Worm (Caenorhabditis elegans): Measurements from ENCODE around the gene eri-1.

The eri-1 gene

ce11 chrIV:410420-410891, 9.3 kb downstream of the eri-1 start, which contains the start of gene T07A9.12 (continued):
- peak; percentile 37 to 79 for TF ChIP-seq lsy-2 (tag; optimal IDR thresholded peaks at IDR 0.05)
- peak; percentile 4 for TF ChIP-seq nhr-102 (tag; optimal IDR thresholded peaks at IDR 0.05)
- TF ChIP-seq lin-38 (GFP tag; IDR thresholded peaks at IDR 0.05) = peak; percentile 57
- no peak for TF ChIP-seq egl-27 (tag; optimal IDR thresholded peaks at IDR 0.05)
- TF ChIP-seq nhr-6 (tag; optimal IDR thresholded peaks at IDR 0.05) = peak; percentile 66
- TF ChIP-seq nhr-11 (tag; optimal IDR thresholded peaks at IDR 0.05) = peak; percentile 73
- 0 out of 2 replicates have a peak, but pooled peaks have one; percentile 11 for TF ChIP-seq lin-1 (GFP tag; IDR thresholded peaks at IDR 0.05)
- peak; percentile 87 for TF ChIP-seq mes-2 (tag; optimal IDR thresholded peaks at IDR 0.05; ENCODE audit: poor library complexity, severe bottlenecking)
- TF ChIP-seq ceh-28 (tag; optimal IDR thresholded peaks at IDR 0.05) = no peak
- TF ChIP-seq ceh-20 (GFP tag; IDR thresholded peaks at IDR 0.05) = no peak
- peak; percentile 43 for TF ChIP-seq nhr-48 (tag; optimal IDR thresholded peaks at IDR 0.05)
- TF ChIP-seq dpl-1 (GFP tag; optimal IDR thresholded peaks at IDR 0.05) = peak; percentile 68
- TF ChIP-seq T20F7.1 (GFP tag; optimal IDR thresholded peaks at IDR 0.05) = peak; percentile 47
- peak; percentile 42 for TF ChIP-seq pqm-1 (tag; optimal IDR thresholded peaks at IDR 0.05)
- TF ChIP-seq snpc-4 (tag; optimal IDR thresholded peaks at IDR 0.05) = no peak
- peak in 1 of 2 experiments; percentile 78 for TF ChIP-seq hif-1 (tag; optimal IDR thresholded peaks at IDR 0.05)
- TF ChIP-seq aha-1 (tag) = no peak
- no peak for TF ChIP-seq ama-1 (optimal IDR thresholded peaks at IDR 0.05)
- no peak for TF ChIP-seq Y5F2A.4 (GFP tag; optimal IDR thresholded peaks at IDR 0.05)
- TF ChIP-seq fkh-10 (GFP tag; optimal IDR thresholded peaks at IDR 0.05) = peak; percentile 58
- TF ChIP-seq daf-19 (GFP tag; conservative IDR thresholded peaks at IDR 0.05) = no peak
- TF ChIP-seq dmd-6 (GFP tag; IDR thresholded peaks at IDR 0.05) = peak; percentile 59
- peak; percentile 97 for TF ChIP-seq dve-1 (tag; optimal IDR thresholded peaks at IDR 0.05; ENCODE audit: insufficient read depth)
- TF ChIP-seq duxl-1 (tag; optimal IDR thresholded peaks at IDR 0.05; ENCODE audit: poor library complexity) = peak; percentile 55
- TF ChIP-seq ceh-44 (GFP tag; IDR thresholded peaks at IDR 0.05) = no peak
- peak; percentile 3 for TF ChIP-seq unc-130 (GFP tag; optimal IDR thresholded peaks at IDR 0.05)
- peak; percentile 83 for TF ChIP-seq mep-1 (tag; optimal IDR thresholded peaks at IDR 0.05)
- TF ChIP-seq zip-11 (GFP tag; IDR thresholded peaks at IDR 0.05) = no peak
- TF ChIP-seq Y75B8A.6 (GFP tag; IDR thresholded peaks at IDR 0.05) = no peak

ce11 chrIV:409935-410334, 9.8 kb downstream of the eri-1 start, which contains the start of gene kgb-1:
kgb-1 (minus strand) TSS chrIV:410035.
- peak in 1 of 2 experiments; percentile 36 for TF ChIP-seq unc-62 (GFP tag; optimal IDR thresholded peaks at IDR 0.05 in 1 of 2)
- no peak for TF ChIP-seq unc-62 (tag; optimal IDR thresholded peaks at IDR 0.05)
- TF ChIP-seq lsy-2 (tag; optimal IDR thresholded peaks at IDR 0.05) = no peak

- TF ChIP-seq tra-1 (GFP tag; IDR thresholded peaks at IDR 0.05) = no peak
- no peak for TF ChIP-seq mep-1 (tag; optimal IDR thresholded peaks at IDR 0.05)
- no peak for TF ChIP-seq Y105C5A.15 (GFP tag; IDR thresholded peaks at IDR 0.05)
- peak; percentile 31 for TF ChIP-seq dve-1 (tag; optimal IDR thresholded peaks at IDR 0.05; ENCODE audit: insufficient read depth)
- TF ChIP-seq nhr-48 (tag; optimal IDR thresholded peaks at IDR 0.05) = no peak
- no peak for TF ChIP-seq nhr-102 (tag; optimal IDR thresholded peaks at IDR 0.05)
- no peak for TF ChIP-seq lir-3 (tag; optimal IDR thresholded peaks at IDR 0.05)
- no peak for TF ChIP-seq ZK337.2 (GFP tag; IDR thresholded peaks at IDR 0.05)
- TF ChIP-seq spr-3 (GFP tag; optimal IDR thresholded peaks at IDR 0.05) = no peak
- TF ChIP-seq dmd-6 (GFP tag; IDR thresholded peaks at IDR 0.05) = peak; percentile 18; the same call in 1 of the 2 replicates
- TF ChIP-seq lin-29 (GFP tag; IDR thresholded peaks at IDR 0.05) = no peak
- no peak for TF ChIP-seq daf-8 (GFP tag; IDR thresholded peaks at IDR 0.05)
- no peak for TF ChIP-seq F44E2.7 (GFP tag; IDR thresholded peaks at IDR 0.05)
- no peak for TF ChIP-seq dmd-8 (GFP tag; IDR thresholded peaks at IDR 0.05)
- TF ChIP-seq daf-16 (GFP tag; optimal IDR thresholded peaks at IDR 0.05) = no peak
- TF ChIP-seq daf-16 (tag; optimal IDR thresholded peaks at IDR 0.05) = peak; percentile 42
- no peak for TF ChIP-seq lin-38 (GFP tag; IDR thresholded peaks at IDR 0.05)
- TF ChIP-seq mxl-3 (GFP tag; optimal IDR thresholded peaks at IDR 0.05) = no peak
- no peak for TF ChIP-seq egl-43 (GFP tag; IDR thresholded peaks at IDR 0.05)
- no peak for TF ChIP-seq hmg-1.1 (GFP tag; IDR thresholded peaks at IDR 0.05)
- TF ChIP-seq ces-1 (GFP tag; optimal IDR thresholded peaks at IDR 0.05) = no peak
- TF ChIP-seq php-3 (GFP tag; IDR thresholded peaks at IDR 0.05) = no peak
- no peak for TF ChIP-seq cey-2 (tag; optimal IDR thresholded peaks at IDR 0.05; ENCODE audit: borderline replicate concordance, insufficient read depth)
- no peak for TF ChIP-seq zip-11 (GFP tag; IDR thresholded peaks at IDR 0.05)
- no peak for TF ChIP-seq tag-97 (GFP tag; IDR thresholded peaks at IDR 0.05)
These were observed 10.9 kb downstream of the eri-1 start for ce11 chrIV:408892-409291.

All from whole organism, L4 larva.